Worm (Caenorhabditis elegans) whole organism, young adult: ENCODE results near the gene snpc-1.2.

ENCODE experiments used
- unc-130 ChIP-seq: sonication (generic microtip); optimal IDR thresholded peaks from 2 replicates; lab custom pipeline; 2016; ENCODE audit warnings: missing genetic modification reagents, missing genetic modification characterization, missing compliant biosample characterization
- ztf-6 ChIP-seq: fragments of 200-800 bp; sonication (Bioruptor generic); IDR thresholded peaks from 2 replicates; pipeline ENCODE4 v1.3.6; 2022; ENCODE audit warnings: missing genetic modification reagents, missing genetic modification characterization, missing compliant biosample characterization

DNA sequence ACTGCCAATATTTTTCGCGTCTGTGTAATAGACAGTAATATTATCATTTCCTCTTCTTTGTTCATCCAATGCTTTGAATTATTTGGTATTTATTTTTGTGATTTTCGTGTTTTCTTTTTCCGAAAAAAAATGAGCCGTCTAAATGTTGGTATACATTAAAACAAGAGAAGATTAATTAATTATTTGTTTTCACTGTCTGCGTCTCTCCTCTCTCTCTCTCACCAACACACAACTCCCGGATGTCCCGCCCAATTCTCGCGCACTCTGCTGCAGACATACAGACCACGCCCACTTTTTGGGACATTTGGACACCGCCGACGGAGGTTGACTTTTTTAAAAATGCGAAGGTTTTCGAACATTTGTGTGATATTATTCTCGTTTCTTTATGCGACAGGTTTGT lies 49.8 kb downstream of the snpc-1.2 start, which contains the start of gene zig-8:
- no peak for TF ChIP-seq ztf-6 (GFP tag; lab: Robert Waterston, UW)
- no peak for TF ChIP-seq unc-130 (GFP tag; lab: Kevin White, UChicago)
